Fruit fly (Drosophila melanogaster) whole organism, embryonic: ENCODE measurements around the gene ppk20.

Source experiments
- Hr39 ChIP-seq: fragments of >200 bp; optimal IDR thresholded peaks from 2 replicates; lab custom pipeline; 2017
- ci ChIP-seq: fragments of 200-800 bp; sonication (Bioruptor generic); IDR thresholded peaks from 3 replicates; pipeline ENCODE4 v1.3.6; 2022; ENCODE audit warnings: missing biosample characterization, missing genetic modification characterization

DNA sequence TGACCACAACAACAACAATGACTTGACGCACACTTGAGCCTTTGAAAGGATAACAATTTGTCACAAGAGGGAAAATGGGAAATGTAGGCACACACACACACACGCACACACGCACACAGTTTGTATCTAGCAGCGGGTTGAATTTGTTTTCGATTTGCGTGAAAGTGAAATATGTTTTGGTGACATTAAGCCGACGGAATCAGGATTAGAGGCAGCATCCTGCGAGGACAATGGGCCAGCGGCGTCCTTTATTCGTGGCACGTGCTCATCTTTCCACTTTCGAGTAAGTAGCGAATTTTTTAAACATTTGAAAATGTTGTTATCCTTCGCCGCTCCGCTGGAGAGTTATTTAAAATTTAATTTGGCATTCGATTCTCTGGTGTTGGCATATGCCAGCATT, 38.6 kb upstream of the ppk20 start:
- no peak for TF ChIP-seq ci
- TF ChIP-seq Hr39: no peak
